Fruit fly (Drosophila melanogaster) whole organism, embryonic: ENCODE results near the gene RpS17.

Experiments
- Bdp1 ChIP-seq: fragments of 200-800 bp; sonication (Bioruptor generic); optimal IDR thresholded peaks from 3 replicates; lab custom pipeline; 2016; ENCODE audit warnings: missing biosample characterization, missing genetic modification characterization
- CG10209 ChIP-seq: fragments of 200-800 bp; sonication (Bioruptor generic); optimal IDR thresholded peaks from 3 replicates; lab custom pipeline; 2017; ENCODE audit warnings: missing biosample characterization, mild to moderate bottlenecking, missing genetic modification characterization, missing genetic modification reagents
- CG12219 ChIP-seq: fragments of 200-800 bp; sonication (Bioruptor generic); optimal IDR thresholded peaks from 3 replicates; lab custom pipeline; 2018; ENCODE audit warnings: missing biosample characterization, mild to moderate bottlenecking, missing genetic modification characterization
- CG12299 ChIP-seq: fragments of 200-800 bp; sonication (Bioruptor generic); optimal IDR thresholded peaks from 2 replicates; lab custom pipeline; 2018; ENCODE audit warnings: missing biosample characterization, mild to moderate bottlenecking, missing genetic modification characterization
- CG1233 ChIP-seq: fragments of 200-800 bp; sonication (Bioruptor generic); optimal IDR thresholded peaks from 4 replicates; lab custom pipeline; 2018; ENCODE audit warnings: missing biosample characterization, mild to moderate bottlenecking, missing genetic modification characterization
- CG13296 ChIP-seq: fragments of 200-800 bp; sonication (Bioruptor generic); optimal IDR thresholded peaks from 3 replicates; lab custom pipeline; 2018; ENCODE audit warnings: missing biosample characterization, mild to moderate bottlenecking, missing genetic modification characterization
- CG13894 ChIP-seq: fragments of 200-800 bp; sonication (Bioruptor generic); optimal IDR thresholded peaks from 3 replicates; lab custom pipeline; 2018; ENCODE audit warnings: missing biosample characterization, mild to moderate bottlenecking, missing genetic modification characterization, moderate library complexity
- CG15011 ChIP-seq: fragments of 200-800 bp; sonication (Bioruptor generic); optimal IDR thresholded peaks from 3 replicates; lab custom pipeline; 2018; ENCODE audit warnings: missing biosample characterization, mild to moderate bottlenecking, missing genetic modification characterization
- CG1529 ChIP-seq: fragments of 200-800 bp; sonication (Bioruptor generic); optimal IDR thresholded peaks from 3 replicates; lab custom pipeline; 2018; ENCODE audit warnings: missing biosample characterization, missing genetic modification characterization
- CG16863 ChIP-seq: fragments of 200-800 bp; sonication (Bioruptor generic); optimal IDR thresholded peaks from 3 replicates; lab custom pipeline; 2016; ENCODE audit warnings: missing biosample characterization, missing genetic modification characterization
- CG17612 ChIP-seq: fragments of 200-800 bp; sonication (Bioruptor generic); IDR thresholded peaks from 2 replicates; pipeline ENCODE4 v1.3.6; 2022; ENCODE audit warnings: missing biosample characterization, missing genetic modification characterization
- CG18619 ChIP-seq: fragments of 200-800 bp; sonication (Bioruptor generic); optimal IDR thresholded peaks from 3 replicates; lab custom pipeline; 2017; ENCODE audit warnings: missing biosample characterization, mild to moderate bottlenecking, missing genetic modification characterization
- CG2712 ChIP-seq: fragments of 200-800 bp; optimal IDR thresholded peaks from 3 replicates; lab custom pipeline; 2019; ENCODE audit warnings: missing biosample characterization, mild to moderate bottlenecking, missing genetic modification characterization, moderate library complexity
- CG3838 ChIP-seq: fragments of 200-800 bp; sonication (Bioruptor generic); optimal IDR thresholded peaks from 3 replicates; lab custom pipeline; 2016; ENCODE audit warnings: missing biosample characterization, missing genetic modification characterization
- CG6791 ChIP-seq: fragments of 200-800 bp; sonication (Bioruptor generic); IDR thresholded peaks from 3 replicates; pipeline ENCODE4 v1.3.6; 2022; ENCODE audit warnings: missing biosample characterization, missing genetic modification characterization; ENCODE audit not compliant: partially characterized antibody
- CG7357 ChIP-seq: fragments of 200-800 bp; sonication (Bioruptor generic); IDR thresholded peaks from 3 replicates; pipeline ENCODE4 v1.3.6; 2022; ENCODE audit warnings: missing biosample characterization, missing genetic modification characterization
- CG8478 ChIP-seq: fragments of >200 bp; optimal IDR thresholded peaks from 2 replicates; lab custom pipeline; 2018
- CG8765 ChIP-seq: fragments of 200-800 bp; sonication (Bioruptor generic); IDR thresholded peaks from 2 replicates; pipeline ENCODE4 v1.3.6; 2022; ENCODE audit warnings: missing biosample characterization, missing genetic modification characterization
- Chrac-16 ChIP-seq: fragments of 200-800 bp; sonication (Bioruptor generic); optimal IDR thresholded peaks from 3 replicates; lab custom pipeline; 2016; ENCODE audit warnings: missing biosample characterization, missing genetic modification characterization
- Dbx ChIP-seq: fragments of 200-800 bp; sonication (Bioruptor generic); IDR thresholded peaks from 3 replicates; pipeline ENCODE4 v1.3.6; 2022; ENCODE audit warnings: missing biosample characterization, missing genetic modification characterization
- Dp ChIP-seq: fragments of 200-800 bp; sonication (Bioruptor generic); optimal IDR thresholded peaks from 2 replicates; lab custom pipeline; 2018; ENCODE audit warnings: missing biosample characterization, mild to moderate bottlenecking, missing genetic modification characterization, moderate library complexity
- Drgx ChIP-seq: fragments of 200-800 bp; sonication (Bioruptor generic); IDR thresholded peaks from 2 replicates; pipeline ENCODE4 v1.3.6; 2022; ENCODE audit warnings: missing biosample characterization, missing genetic modification characterization
- ERR ChIP-seq: fragments of 200-800 bp; sonication (Bioruptor generic); optimal IDR thresholded peaks from 2 replicates; lab custom pipeline; 2016; ENCODE audit warnings: missing biosample characterization, missing genetic modification characterization
- HLH4C ChIP-seq: fragments of 200-800 bp; sonication (Bioruptor generic); IDR thresholded peaks from 3 replicates; pipeline ENCODE4 v1.3.6; 2022; ENCODE audit warnings: missing biosample characterization, missing genetic modification characterization; ENCODE audit not compliant: partially characterized antibody
- HmgD ChIP-seq: fragments of 200-800 bp; sonication (Bioruptor generic); optimal IDR thresholded peaks from 3 replicates; lab custom pipeline; 2016; ENCODE audit warnings: missing biosample characterization, missing genetic modification characterization
- Hmx ChIP-seq: fragments of 200-800 bp; sonication (Bioruptor generic); optimal IDR thresholded peaks from 2 replicates; lab custom pipeline; 2016; ENCODE audit warnings: missing biosample characterization, missing genetic modification characterization
- Hr51 ChIP-seq, 2 experiments: fragments of 200-800 bp; sonication (Bioruptor generic); optimal IDR thresholded peaks; 2 replicates in 1 of 2; 3 replicates in 1 of 2; lab custom pipeline; 2016 to 2018; ENCODE audit warnings: missing biosample characterization in 2 of 2, missing genetic modification characterization in 2 of 2, mild to moderate bottlenecking in 1 of 2, moderate library complexity in 1 of 2
- Jarid2 ChIP-seq: fragments of 200-800 bp; sonication (Bioruptor generic); optimal IDR thresholded peaks from 3 replicates; lab custom pipeline; 2017; ENCODE audit warnings: mild to moderate bottlenecking, missing biosample characterization, missing genetic modification reagents, missing genetic modification characterization
- Poxn ChIP-seq: fragments of 200-800 bp; sonication (Bioruptor generic); IDR thresholded peaks from 2 replicates; pipeline ENCODE4 v1.3.6; 2022; ENCODE audit warnings: missing biosample characterization, missing genetic modification characterization
- Side ChIP-seq: fragments of 200-800 bp; sonication (Bioruptor generic); optimal IDR thresholded peaks from 2 replicates; lab custom pipeline; 2016; ENCODE audit warnings: missing biosample characterization, missing genetic modification characterization
- TFAM ChIP-seq: fragments of 200-800 bp; sonication (Bioruptor generic); optimal IDR thresholded peaks from 2 replicates; lab custom pipeline; 2017; ENCODE audit warnings: missing biosample characterization, missing genetic modification characterization, inconsistent platforms
- Taf1 ChIP-seq: fragments of 200-800 bp; sonication (Bioruptor generic); IDR thresholded peaks from 2 replicates; pipeline ENCODE4 v1.3.6; 2022; ENCODE audit warnings: missing biosample characterization, missing genetic modification characterization
- amos ChIP-seq: fragments of 200-800 bp; sonication (Bioruptor generic); IDR thresholded peaks from 2 replicates; pipeline ENCODE4 v1.3.6; 2022; ENCODE audit warnings: missing biosample characterization, missing genetic modification characterization; ENCODE audit not compliant: partially characterized antibody
- ap ChIP-seq: fragments of 200-800 bp; sonication (Bioruptor generic); IDR thresholded peaks from 2 replicates; pipeline ENCODE4 v1.3.6; 2022; ENCODE audit warnings: missing biosample characterization, missing genetic modification characterization
- bowl ChIP-seq: fragments of 200-800 bp; sonication (Bioruptor generic); IDR thresholded peaks from 2 replicates; pipeline ENCODE4 v1.3.6; 2022; ENCODE audit warnings: missing biosample characterization, missing genetic modification characterization
- btn ChIP-seq: fragments of 200-800 bp; sonication (Bioruptor generic); optimal IDR thresholded peaks from 2 replicates; lab custom pipeline; 2016; ENCODE audit warnings: missing biosample characterization, missing genetic modification characterization
- disco-r ChIP-seq: fragments of 200-800 bp; sonication (Bioruptor generic); optimal IDR thresholded peaks from 2 replicates; lab custom pipeline; 2016; ENCODE audit warnings: missing biosample characterization, missing genetic modification characterization
- dysf ChIP-seq: fragments of 200-800 bp; sonication (Bioruptor generic); IDR thresholded peaks from 3 replicates; pipeline ENCODE4 v1.3.6; 2022; ENCODE audit warnings: missing biosample characterization, missing genetic modification characterization
- grau ChIP-seq: fragments of 200-800 bp; optimal IDR thresholded peaks from 3 replicates; lab custom pipeline; 2019; ENCODE audit warnings: missing biosample characterization, mild to moderate bottlenecking, missing genetic modification characterization, moderate library complexity
- grn ChIP-seq: fragments of 200-800 bp; sonication (Bioruptor generic); optimal IDR thresholded peaks from 3 replicates; lab custom pipeline; 2017; ENCODE audit warnings: missing biosample characterization, missing genetic modification characterization
- hkb ChIP-seq, 2 experiments: fragments of 200-800 bp in 1 of 2; fragments of >200 bp in 1 of 2; sonication (Bioruptor generic) in 1 of 2; IDR thresholded peaks in 1 of 2; optimal IDR thresholded peaks in 1 of 2; 2 replicates each; pipeline versions ENCODE4 v1.3.6 to Lab custom; 2017 to 2022; ENCODE audit warnings: missing biosample characterization in 1 of 2, missing genetic modification characterization in 1 of 2
- jumu ChIP-seq: fragments of 200-800 bp; sonication (Bioruptor generic); optimal IDR thresholded peaks from 3 replicates; lab custom pipeline; 2016; ENCODE audit warnings: missing biosample characterization, missing genetic modification characterization
- lmd ChIP-seq: fragments of 200-800 bp; sonication (Bioruptor generic); IDR thresholded peaks from 2 replicates; pipeline ENCODE4 v1.3.6; 2022; ENCODE audit warnings: missing biosample characterization, missing genetic modification characterization
- luna ChIP-seq: fragments of 200-800 bp; sonication (Bioruptor generic); optimal IDR thresholded peaks from 2 replicates; lab custom pipeline; 2016; ENCODE audit warnings: missing biosample characterization, missing genetic modification characterization
- nau ChIP-seq: fragments of 200-800 bp; sonication (Bioruptor generic); optimal IDR thresholded peaks from 3 replicates; lab custom pipeline; 2017; ENCODE audit warnings: missing biosample characterization, mild to moderate bottlenecking, missing genetic modification characterization, missing genetic modification reagents
- org-1 ChIP-seq: fragments of 200-800 bp; sonication (Bioruptor generic); optimal IDR thresholded peaks from 2 replicates; lab custom pipeline; 2017; ENCODE audit warnings: missing biosample characterization, missing genetic modification characterization
- otp ChIP-seq: fragments of 200-800 bp; sonication (Bioruptor generic); IDR thresholded peaks from 3 replicates; pipeline ENCODE4, ENCODE4 v1.3.6; 2022; ENCODE audit warnings: missing biosample characterization, missing genetic modification characterization
- pnt ChIP-seq: fragments of 200-800 bp; sonication (Bioruptor generic); optimal IDR thresholded peaks from 3 replicates; lab custom pipeline; 2016; ENCODE audit warnings: missing biosample characterization, missing genetic modification characterization
- toy ChIP-seq: fragments of 200-800 bp; sonication (Bioruptor generic); IDR thresholded peaks from 2 replicates; pipeline ENCODE4 v1.3.6; 2022; ENCODE audit warnings: missing biosample characterization, missing genetic modification characterization
- ttk ChIP-seq: fragments of 200-800 bp; sonication (Bioruptor generic); IDR thresholded peaks from 2 replicates; pipeline ENCODE4 v2.1.2; 2022; ENCODE audit warnings: missing biosample characterization, missing genetic modification characterization
- vvl ChIP-seq: fragments of 200-800 bp; sonication (Bioruptor generic); IDR thresholded peaks from 2 replicates; pipeline ENCODE4 v1.3.6; 2022; ENCODE audit warnings: missing biosample characterization, missing genetic modification characterization
- z ChIP-seq: fragments of 200-800 bp; sonication (Bioruptor generic); IDR thresholded peaks from 3 replicates; pipeline ENCODE4 v1.3.6; 2022; ENCODE audit warnings: missing biosample characterization, missing genetic modification characterization
- zen2 ChIP-seq: fragments of 200-800 bp; sonication (Bioruptor generic); IDR thresholded peaks from 3 replicates; pipeline ENCODE4 v1.3.6; 2022; ENCODE audit warnings: missing biosample characterization, missing genetic modification characterization; ENCODE audit not compliant: partially characterized antibody

Gene RpS17

DNA sequence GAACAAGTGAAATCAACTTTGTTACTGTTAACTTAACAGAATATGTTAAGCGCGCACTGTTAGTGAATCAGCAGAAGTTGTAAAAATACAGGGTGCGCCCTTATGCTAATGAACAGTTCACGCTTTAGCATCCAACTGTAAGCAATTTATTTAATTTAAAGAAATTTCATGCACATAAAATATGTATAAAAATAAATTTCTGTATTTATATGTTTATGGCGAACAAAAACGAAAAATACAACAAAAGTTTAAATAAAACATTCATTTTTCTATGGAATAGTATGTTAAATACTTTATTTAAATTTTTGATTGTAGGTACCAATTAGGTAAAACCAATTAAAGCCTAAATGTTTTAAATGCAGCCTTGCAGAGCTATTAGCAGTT lies 5.1 kb downstream of the RpS17 start (continued):
- TF ChIP-seq nau (GFP tag; lab: Kevin White, UChicago) (no peak), CG12219 (GFP tag; lab: Kevin White, UChicago) (no peak), CG16863 (GFP tag; lab: Kevin White, UChicago) (no peak), CG17612 (GFP tag; lab: Robert Waterston, UW) (no peak), CG13894 (no peak), CG13296 (peak; percentile 42), CG8765 (GFP tag; lab: Robert Waterston, UW) (no peak), Taf1 (GFP tag; lab: Robert Waterston, UW) (no peak), Hmx (GFP tag; lab: Kevin White, UChicago) (peak; percentile 1), CG3838 (GFP tag; lab: Kevin White, UChicago) (no peak), vvl (GFP tag; lab: Robert Waterston, UW) (peak; percentile 91), Dbx (GFP tag; lab: Robert Waterston, UW) (peak; percentile 24; the same call in 1 of the 3 replicates), zen2 (GFP tag; lab: Robert Waterston, UW) (no peak), CG6791 (GFP tag; lab: Robert Waterston, UW) (no peak), Bdp1 (GFP tag; lab: Kevin White, UChicago) (no peak), ap (GFP tag; lab: Robert Waterston, UW) (no peak), CG2712 (tag; lab: Kevin White, UChicago) (peak; percentile 57), amos (no peak), hkb (optimal IDR thresholded peaks at IDR 0.05; lab: Kevin White, UChicago) (no peak), hkb (GFP tag; IDR thresholded peaks at IDR 0.05; lab: Robert Waterston, UW) (peak; percentile 45), bowl (GFP tag; lab: Robert Waterston, UW) (no peak), org-1 (no peak), HLH4C (no peak), luna (no peak), HmgD (GFP tag; lab: Kevin White, UChicago) (no peak), CG18619 (no peak), Drgx (no peak), grau (tag; lab: Kevin White, UChicago) (peak; percentile 63), CG12299 (tag; lab: Kevin White, UChicago) (peak; percentile 56), lmd (no peak), Hr51 (GFP tag; optimal IDR thresholded peaks at IDR 0.05; lab: Kevin White, UChicago) (peak in 1 of 2 experiments; percentile 71), dysf (GFP tag; lab: Robert Waterston, UW) (no peak), disco-r (GFP tag; lab: Kevin White, UChicago) (no peak), jumu (GFP tag; lab: Kevin White, UChicago) (no peak), Dp (GFP tag; lab: Kevin White, UChicago) (no peak), Poxn (GFP tag; lab: Robert Waterston, UW) (no peak), ERR (GFP tag; lab: Kevin White, UChicago) (no peak), pnt (GFP tag; lab: Kevin White, UChicago) (no peak), ttk (GFP tag; lab: Robert Waterston, UW) (no peak), toy (GFP tag; lab: Robert Waterston, UW) (no peak), CG15011 (GFP tag; lab: Kevin White, UChicago) (no peak), grn (GFP tag; lab: Kevin White, UChicago) (no peak), Side (GFP tag; lab: Kevin White, UChicago) (no peak), CG8478 (no peak), CG1529 (no peak), CG10209 (GFP tag; lab: Kevin White, UChicago) (peak; percentile 19), CG1233 (GFP tag; lab: Kevin White, UChicago) (no peak), Chrac-16 (GFP tag; lab: Kevin White, UChicago) (no peak), btn (GFP tag; lab: Kevin White, UChicago) (no peak), CG7357 (GFP tag; lab: Robert Waterston, UW) (no peak), z (GFP tag; lab: Robert Waterston, UW) (no peak), Jarid2 (GFP tag; lab: Kevin White, UChicago) (no peak), otp (GFP tag; lab: Robert Waterston, UW) (no peak), TFAM (GFP tag; lab: Kevin White, UChicago) (no peak)
